Worm (Caenorhabditis elegans) whole organism, young adult: ENCODE data around the gene lgc-43.
A peak's percentile ranks its signal among the peaks of the same experiment; 100 is the strongest.

Experiments
- F33H1.4 ChIP-seq: fragments of 200-800 bp; sonication (Bioruptor generic); IDR thresholded peaks from 2 replicates; pipeline ENCODE4 v1.3.6; 2022; ENCODE audit warnings: missing genetic modification reagents, missing genetic modification characterization, missing compliant biosample characterization
- aptf-3 ChIP-seq: fragments of 200-800 bp; sonication (Bioruptor generic); IDR thresholded peaks from 2 replicates; pipeline ENCODE4 v1.3.6; 2022; ENCODE audit warnings: missing genetic modification characterization, missing compliant biosample characterization
- atf-7 ChIP-seq: sonication (generic microtip); optimal IDR thresholded peaks from 2 replicates; lab custom pipeline; 2017; ENCODE audit warnings: mild to moderate bottlenecking, missing genetic modification characterization, missing compliant biosample characterization
- athp-1 ChIP-seq: sonication (generic microtip); optimal IDR thresholded peaks from 2 replicates; lab custom pipeline; 2017; ENCODE audit warnings: mild to moderate bottlenecking, missing genetic modification characterization, missing compliant biosample characterization
- attf-3 ChIP-seq: fragments of 200-800 bp; sonication (Bioruptor generic); conservative IDR thresholded peaks from 2 replicates; pipeline ENCODE4 v1.3.6; 2022; ENCODE audit warnings: missing genetic modification reagents, missing genetic modification characterization, missing compliant biosample characterization
- attf-6 ChIP-seq: fragments of 200-800 bp; sonication (Bioruptor generic); IDR thresholded peaks from 2 replicates; pipeline ENCODE4 v1.3.6; 2022; ENCODE audit warnings: missing genetic modification reagents, missing genetic modification characterization, missing compliant biosample characterization
- ceh-58 ChIP-seq: fragments of 200-800 bp; sonication (Bioruptor generic); IDR thresholded peaks from 2 replicates; pipeline ENCODE4 v1.3.6; 2022; ENCODE audit warnings: missing genetic modification characterization, missing compliant biosample characterization
- ceh-79 ChIP-seq: sonication (generic microtip); optimal IDR thresholded peaks from 2 replicates; lab custom pipeline; 2017; ENCODE audit warnings: mild to moderate bottlenecking, missing genetic modification characterization, missing compliant biosample characterization
- dox-1 ChIP-seq: fragments of 200-800 bp; sonication (Bioruptor generic); IDR thresholded peaks from 2 replicates; pipeline ENCODE4 v1.3.6; 2022; ENCODE audit warnings: missing genetic modification reagents, missing genetic modification characterization, missing compliant biosample characterization
- dpff-1 ChIP-seq: sonication (generic microtip); optimal IDR thresholded peaks from 2 replicates; lab custom pipeline; 2017; ENCODE audit warnings: mild to moderate bottlenecking, missing genetic modification characterization, missing compliant biosample characterization
- efl-1 ChIP-seq: fragments of 150-350 bp; optimal IDR thresholded peaks from 2 replicates; lab custom pipeline; 2014; ENCODE audit warnings: missing biosample characterization, missing genetic modification reagents, missing genetic modification characterization
- fkh-3 ChIP-seq: sonication (generic microtip); optimal IDR thresholded peaks from 2 replicates; lab custom pipeline; 2016; ENCODE audit warnings: mild to moderate bottlenecking, missing genetic modification characterization, missing compliant biosample characterization
- him-1 ChIP-seq: sonication (generic microtip); optimal IDR thresholded peaks from 2 replicates; lab custom pipeline; 2016; ENCODE audit warnings: missing genotype, missing genetic modification reagents, missing genetic modification characterization, missing compliant biosample characterization
- hmg-20 ChIP-seq: fragments of 200-800 bp; sonication (Bioruptor generic); IDR thresholded peaks from 2 replicates; pipeline ENCODE4 v1.3.6; 2022; ENCODE audit warnings: missing genetic modification reagents, missing genetic modification characterization, missing compliant biosample characterization
- let-607 ChIP-seq, 2 experiments: fragments of 200-800 bp in 1 of 2; sonication (Bioruptor generic) in 1 of 2; sonication (generic microtip) in 1 of 2; optimal IDR thresholded peaks; 2 replicates each; lab custom pipeline; 2016 to 2018; ENCODE audit warnings: mild to moderate bottlenecking in 2 of 2, missing compliant biosample characterization in 2 of 2, missing genetic modification characterization in 2 of 2, moderate library complexity in 2 of 2, missing genotype in 1 of 2
- madf-3 ChIP-seq: fragments of 200-800 bp; sonication (Bioruptor generic); IDR thresholded peaks from 2 replicates; pipeline ENCODE4 v1.3.6; 2022; ENCODE audit warnings: missing genetic modification reagents, missing genetic modification characterization, missing compliant biosample characterization
- mel-28 ChIP-seq: sonication (generic microtip); optimal IDR thresholded peaks from 2 replicates; lab custom pipeline; 2016; ENCODE audit warnings: borderline replicate concordance, mild to moderate bottlenecking, missing genetic modification characterization, missing compliant biosample characterization
- nfya-2 ChIP-seq: fragments of 200-800 bp; sonication (Bioruptor generic); IDR thresholded peaks from 2 replicates; pipeline ENCODE4 v1.3.6; 2022; ENCODE audit warnings: missing genetic modification reagents, missing genetic modification characterization, missing compliant biosample characterization
- nhr-120 ChIP-seq: fragments of 200-800 bp; sonication (Bioruptor generic); IDR thresholded peaks from 2 replicates; pipeline ENCODE4 v1.3.6; 2022; ENCODE audit warnings: missing genetic modification characterization, missing compliant biosample characterization
- nhr-179 ChIP-seq: sonication (generic microtip); optimal IDR thresholded peaks from 2 replicates; lab custom pipeline; 2016; ENCODE audit warnings: mild to moderate bottlenecking, missing genetic modification characterization, missing compliant biosample characterization
- nhr-80 ChIP-seq: sonication (generic microtip); optimal IDR thresholded peaks from 2 replicates; lab custom pipeline; 2016; ENCODE audit warnings: missing genetic modification characterization, missing compliant biosample characterization
- pbrm-1 ChIP-seq: fragments of 200-800 bp; sonication (Bioruptor generic); IDR thresholded peaks from 2 replicates; pipeline ENCODE4 v1.3.6; 2022; ENCODE audit warnings: missing genetic modification reagents, missing genetic modification characterization, missing compliant biosample characterization
- pha-4 ChIP-seq: fragments of 150-350 bp; sonication (generic microtip); optimal IDR thresholded peaks from 2 replicates; lab custom pipeline; 2014; ENCODE audit warnings: missing biosample characterization, missing genetic modification reagents, missing genetic modification characterization
- rpc-1 ChIP-seq, 2 experiments: fragments of 150-350 bp in 1 of 2; sonication (generic microtip) in 1 of 2; optimal IDR thresholded peaks; 2 replicates each; lab custom pipeline; 2014 to 2018; ENCODE audit warnings: missing biosample characterization in 1 of 2, missing genetic modification characterization in 1 of 2, missing genetic modification reagents in 1 of 2, missing genotype in 1 of 2
- sdz-38 ChIP-seq: sonication (generic microtip); optimal IDR thresholded peaks from 2 replicates; lab custom pipeline; 2016; ENCODE audit warnings: missing genotype, missing genetic modification characterization, missing compliant biosample characterization
- sea-2 ChIP-seq: fragments of 200-800 bp; sonication (Bioruptor generic); IDR thresholded peaks from 2 replicates; pipeline ENCODE4 v1.3.6; 2022; ENCODE audit warnings: missing genetic modification characterization, missing compliant biosample characterization
- snpc-1.1 ChIP-seq: sonication (generic microtip); optimal IDR thresholded peaks from 2 replicates; lab custom pipeline; 2017; ENCODE audit warnings: missing genetic modification characterization, mild to moderate bottlenecking, missing compliant biosample characterization, antibody characterized with exemption, moderate library complexity, missing genotype, missing genetic modification reagents; ENCODE audit not compliant: insufficient read depth
- tbx-9 ChIP-seq: sonication (generic microtip); optimal IDR thresholded peaks from 2 replicates; lab custom pipeline; 2016; ENCODE audit warnings: borderline replicate concordance, missing genetic modification characterization, inconsistent platforms, missing compliant biosample characterization
- zfh-2 ChIP-seq: fragments of 200-800 bp; sonication (Bioruptor generic); conservative IDR thresholded peaks from 2 replicates; pipeline ENCODE4 v1.3.6; 2022; ENCODE audit warnings: missing genetic modification reagents, missing genetic modification characterization, missing compliant biosample characterization
- ztf-25 ChIP-seq: fragments of 200-800 bp; sonication (Bioruptor generic); IDR thresholded peaks from 2 replicates; pipeline ENCODE4 v1.3.6; 2022; ENCODE audit warnings: missing genetic modification reagents, missing genetic modification characterization, missing compliant biosample characterization
- ztf-6 ChIP-seq: fragments of 200-800 bp; sonication (Bioruptor generic); IDR thresholded peaks from 2 replicates; pipeline ENCODE4 v1.3.6; 2022; ENCODE audit warnings: missing genetic modification reagents, missing genetic modification characterization, missing compliant biosample characterization

lgc-43 gene

ce11 chrIV:10606575-10607080, 28.2 kb downstream of the lgc-43 start, which contains the start of gene R09H10.3:
R09H10.3 (plus strand) TSS chrIV:10607030.
- TF ChIP-seq ztf-25 (GFP tag; lab: Robert Waterston, UW) (no peak), mel-28 (tag; lab: Kevin White, UChicago) (no peak), dox-1 (GFP tag; lab: Robert Waterston, UW) (no peak), tbx-9 (tag; lab: Kevin White, UChicago) (no peak), pha-4 (tag; lab: Kevin White, UChicago) (no peak), let-607 (tag; optimal IDR thresholded peaks at IDR 0.05; lab: Kevin White, UChicago) (peak in 1 of 2 experiments; percentile 1), nhr-80 (tag; lab: Kevin White, UChicago) (peak; percentile 75), ceh-79 (tag; lab: Kevin White, UChicago) (no peak)
- TF ChIP-seq, all 124 proteins: peak for 2

ce11 chrIV:10608275-10608674, 29.8 kb downstream of the lgc-43 start, which contains the start of gene R09H10.6:
R09H10.6 (plus strand) TSS chrIV:10608575.
- TF ChIP-seq zfh-2 (no peak), attf-3 (GFP tag; lab: Robert Waterston, UW) (no peak), sdz-38 (tag; lab: Kevin White, UChicago) (no peak), snpc-1.1 (no peak)

ce11 chrIV:10609920-10610319, 31.5 kb downstream of the lgc-43 start:
- TF ChIP-seq F33H1.4: no peak
- no peak for TF ChIP-seq pha-4 (tag; lab: Kevin White, UChicago)
- TF ChIP-seq, all 124 proteins: peak for 0

- TF ChIP-seq hmg-20: no peak
- no peak for TF ChIP-seq atf-7
- TF ChIP-seq fkh-3: no peak
Measured at ce11 chrIV:10612281-10612680, 33.8 kb downstream of the lgc-43 start.

- TF ChIP-seq ceh-58 (GFP tag; lab: Robert Waterston, UW) (no peak), rpc-1 (optimal IDR thresholded peaks at IDR 0.05; lab: Kevin White, UChicago) (no peak), rpc-1 (tag; optimal IDR thresholded peaks at IDR 0.05; lab: Kevin White, UChicago) (no peak), nhr-120 (GFP tag; lab: Robert Waterston, UW) (no peak), madf-3 (GFP tag; lab: Robert Waterston, UW) (no peak), aptf-3 (GFP tag; lab: Robert Waterston, UW) (no peak), ztf-6 (GFP tag; lab: Robert Waterston, UW) (no peak), nhr-179 (tag; lab: Kevin White, UChicago) (no peak), nfya-2 (GFP tag; lab: Robert Waterston, UW) (no peak), sea-2 (no peak), athp-1 (tag; lab: Kevin White, UChicago) (no peak), him-1 (tag; lab: Kevin White, UChicago) (no peak), efl-1 (no peak), let-607 (tag; optimal IDR thresholded peaks at IDR 0.05; lab: Kevin White, UChicago) (no peak), dpff-1 (no peak), attf-6 (GFP tag; lab: Robert Waterston, UW) (no peak), nhr-80 (tag; lab: Kevin White, UChicago) (no peak), pbrm-1 (no peak)
Measured at ce11 chrIV:10614918-10615477, 36.5 kb downstream of the lgc-43 start, which contains the start of gene ptr-14. ptr-14 (plus strand) TSS chrIV:10615427.
